Fruit fly (Drosophila melanogaster) whole organism, embryonic: ENCODE measurements around the gene MtnD.

ENCODE experiments used
- Atf6 ChIP-seq: fragments of 200-800 bp; sonication (Bioruptor generic); IDR thresholded peaks from 2 replicates; pipeline ENCODE4 v1.3.6; 2022; ENCODE audit warnings: missing biosample characterization, missing genetic modification characterization
- B-H2 ChIP-seq: fragments of 200-800 bp; sonication (Bioruptor generic); optimal IDR thresholded peaks from 2 replicates; lab custom pipeline; 2018; ENCODE audit warnings: missing biosample characterization, mild to moderate bottlenecking, missing genetic modification characterization
- Bgb ChIP-seq: fragments of 200-800 bp; sonication (Bioruptor generic); IDR thresholded peaks from 2 replicates; pipeline ENCODE4 v1.3.6; 2022; ENCODE audit warnings: missing biosample characterization, missing genetic modification characterization; ENCODE audit not compliant: partially characterized antibody
- Blimp-1 ChIP-seq: fragments of 200-800 bp; sonication (Bioruptor generic); optimal IDR thresholded peaks from 3 replicates; lab custom pipeline; 2018; ENCODE audit warnings: missing biosample characterization, missing genetic modification characterization, mild to moderate bottlenecking, moderate library complexity, missing genetic modification reagents
- CG10209 ChIP-seq: fragments of 200-800 bp; sonication (Bioruptor generic); optimal IDR thresholded peaks from 3 replicates; lab custom pipeline; 2017; ENCODE audit warnings: missing biosample characterization, mild to moderate bottlenecking, missing genetic modification characterization, missing genetic modification reagents
- CG12104 ChIP-seq: fragments of 200-800 bp; sonication (Bioruptor generic); optimal IDR thresholded peaks from 3 replicates; lab custom pipeline; 2016; ENCODE audit warnings: missing biosample characterization, missing genetic modification characterization
- CG14667 ChIP-seq: fragments of 200-800 bp; sonication (Bioruptor generic); IDR thresholded peaks from 2 replicates; pipeline ENCODE4 v1.3.6; 2022; ENCODE audit warnings: missing biosample characterization, missing genetic modification characterization
- CG16863 ChIP-seq: fragments of 200-800 bp; sonication (Bioruptor generic); optimal IDR thresholded peaks from 3 replicates; lab custom pipeline; 2016; ENCODE audit warnings: missing biosample characterization, missing genetic modification characterization
- CG2116 ChIP-seq: fragments of 200-800 bp; sonication (Bioruptor generic); optimal IDR thresholded peaks from 3 replicates; lab custom pipeline; 2018; ENCODE audit warnings: missing biosample characterization, mild to moderate bottlenecking, missing genetic modification characterization
- CG31388 ChIP-seq: fragments of 200-800 bp; sonication (Bioruptor generic); optimal IDR thresholded peaks from 2 replicates; lab custom pipeline; 2016; ENCODE audit warnings: missing biosample characterization, missing genetic modification characterization
- CG34422 ChIP-seq: fragments of 200-800 bp; sonication (Bioruptor generic); IDR thresholded peaks from 3 replicates; pipeline ENCODE4 v1.3.6; 2022; ENCODE audit warnings: missing biosample characterization, missing genetic modification characterization
- CG4282 ChIP-seq: fragments of 200-800 bp; sonication (Bioruptor generic); optimal IDR thresholded peaks from 2 replicates; lab custom pipeline; 2016; ENCODE audit warnings: missing biosample characterization, missing genetic modification characterization
- CG4730 ChIP-seq: fragments of 200-800 bp; sonication (Bioruptor generic); IDR thresholded peaks from 2 replicates; pipeline ENCODE4 v1.3.6; 2022; ENCODE audit warnings: missing biosample characterization, missing genetic modification characterization
- CG5245 ChIP-seq: fragments of 200-800 bp; sonication (Bioruptor generic); optimal IDR thresholded peaks from 3 replicates; lab custom pipeline; 2016; ENCODE audit warnings: missing biosample characterization, missing genetic modification characterization
- CG7786 ChIP-seq: fragments of 200-800 bp; sonication (Bioruptor generic); optimal IDR thresholded peaks from 2 replicates; lab custom pipeline; 2016; ENCODE audit warnings: missing biosample characterization, missing genetic modification characterization
- CG9817 ChIP-seq: fragments of 200-800 bp; sonication (Bioruptor generic); optimal IDR thresholded peaks from 2 replicates; lab custom pipeline; 2018; ENCODE audit warnings: missing biosample characterization, mild to moderate bottlenecking, missing genetic modification characterization, moderate library complexity
- Deaf1 ChIP-seq: fragments of 200-800 bp; optimal IDR thresholded peaks from 3 replicates; lab custom pipeline; 2019; ENCODE audit warnings: missing biosample characterization, mild to moderate bottlenecking, missing genetic modification characterization, moderate library complexity
- Dip2 ChIP-seq: fragments of 200-800 bp; sonication (Bioruptor generic); IDR thresholded peaks from 2 replicates; pipeline ENCODE4 v1.3.6; 2022; ENCODE audit warnings: missing biosample characterization, missing genetic modification characterization
- E2f2 ChIP-seq: fragments of 200-800 bp; sonication (Bioruptor generic); IDR thresholded peaks from 2 replicates; pipeline ENCODE4 v1.3.6; 2022; ENCODE audit warnings: missing biosample characterization, missing genetic modification characterization
- GATAe ChIP-seq: fragments of 200-800 bp; sonication (Bioruptor generic); conservative IDR thresholded peaks from 2 replicates; pipeline ENCODE4 v1.3.6; 2022; ENCODE audit warnings: missing biosample characterization, missing genetic modification characterization
- Hand ChIP-seq: fragments of 200-800 bp; sonication (Bioruptor generic); optimal IDR thresholded peaks from 2 replicates; lab custom pipeline; 2017; ENCODE audit warnings: mild to moderate bottlenecking, missing biosample characterization, missing genetic modification reagents, missing genetic modification characterization
- Hmr ChIP-seq: fragments of 200-800 bp; sonication (Bioruptor generic); optimal IDR thresholded peaks from 3 replicates; lab custom pipeline; 2017; ENCODE audit warnings: mild to moderate bottlenecking, missing biosample characterization, missing genetic modification reagents, missing genetic modification characterization
- Kr ChIP-seq: fragments of 200-800 bp; sonication (Bioruptor generic); optimal IDR thresholded peaks from 2 replicates; lab custom pipeline; 2017; ENCODE audit warnings: missing biosample characterization, mild to moderate bottlenecking, missing genetic modification characterization
- NC2α ChIP-seq: fragments of 200-800 bp; sonication (Bioruptor generic); optimal IDR thresholded peaks from 2 replicates; lab custom pipeline; 2016; ENCODE audit warnings: missing biosample characterization, missing genetic modification characterization
- Nf-YA ChIP-seq: fragments of 200-800 bp; sonication (Bioruptor generic); IDR thresholded peaks from 2 replicates; pipeline ENCODE4 v1.3.6; 2022; ENCODE audit warnings: missing biosample characterization, missing genetic modification characterization
- NfI ChIP-seq: fragments of 200-800 bp; sonication (Bioruptor generic); optimal IDR thresholded peaks from 3 replicates; lab custom pipeline; 2018; ENCODE audit warnings: missing biosample characterization, mild to moderate bottlenecking, missing genetic modification characterization, moderate library complexity
- Opbp ChIP-seq: fragments of 200-800 bp; sonication (Bioruptor generic); IDR thresholded peaks from 3 replicates; pipeline ENCODE4 v1.3.6; 2022; ENCODE audit warnings: missing biosample characterization, missing genetic modification characterization; ENCODE audit not compliant: partially characterized antibody
- Side ChIP-seq: fragments of 200-800 bp; sonication (Bioruptor generic); optimal IDR thresholded peaks from 2 replicates; lab custom pipeline; 2016; ENCODE audit warnings: missing biosample characterization, missing genetic modification characterization
- Sry-δ ChIP-seq: fragments of 200-800 bp; sonication (Bioruptor generic); optimal IDR thresholded peaks from 2 replicates; lab custom pipeline; 2016; ENCODE audit warnings: missing biosample characterization, missing genetic modification characterization
- ap ChIP-seq: fragments of 200-800 bp; sonication (Bioruptor generic); IDR thresholded peaks from 2 replicates; pipeline ENCODE4 v1.3.6; 2022; ENCODE audit warnings: missing biosample characterization, missing genetic modification characterization
- ato ChIP-seq: fragments of 200-800 bp; sonication (Bioruptor generic); IDR thresholded peaks from 2 replicates; pipeline ENCODE4 v1.3.6; 2022; ENCODE audit warnings: missing biosample characterization, missing genetic modification characterization; ENCODE audit not compliant: partially characterized antibody
- chif ChIP-seq, 2 experiments: fragments of 200-800 bp; sonication (Bioruptor generic); optimal IDR thresholded peaks; 3 replicates each; lab custom pipeline; 2016; ENCODE audit warnings: missing biosample characterization in 2 of 2, missing genetic modification characterization in 2 of 2
- chn ChIP-seq: fragments of 200-800 bp; sonication (Bioruptor generic); optimal IDR thresholded peaks from 2 replicates; lab custom pipeline; 2016; ENCODE audit warnings: missing biosample characterization, missing genetic modification characterization
- ci ChIP-seq: fragments of 200-800 bp; sonication (Bioruptor generic); IDR thresholded peaks from 3 replicates; pipeline ENCODE4 v1.3.6; 2022; ENCODE audit warnings: missing biosample characterization, missing genetic modification characterization
- croc ChIP-seq: fragments of 200-800 bp; sonication (Bioruptor generic); conservative IDR thresholded peaks from 3 replicates; pipeline ENCODE4 v1.3.6; 2022; ENCODE audit warnings: missing biosample characterization, missing genetic modification characterization
- danr ChIP-seq: fragments of 200-800 bp; sonication (Bioruptor generic); IDR thresholded peaks from 2 replicates; pipeline ENCODE4 v1.3.6; 2022; ENCODE audit warnings: missing biosample characterization, missing genetic modification characterization
- gcm2 ChIP-seq: fragments of 200-800 bp; sonication (Bioruptor generic); optimal IDR thresholded peaks from 2 replicates; lab custom pipeline; 2016; ENCODE audit warnings: missing biosample characterization, missing genetic modification characterization
- ind ChIP-seq: fragments of 200-800 bp; sonication (Bioruptor generic); optimal IDR thresholded peaks from 3 replicates; lab custom pipeline; 2016; ENCODE audit warnings: missing biosample characterization, missing genetic modification characterization
- insv ChIP-seq, 2 experiments: fragments of 200-800 bp; sonication (Bioruptor generic); optimal IDR thresholded peaks; 3 replicates each; lab custom pipeline; 2016 to 2018; ENCODE audit warnings: missing biosample characterization in 2 of 2, missing genetic modification characterization in 2 of 2
- lab ChIP-seq: fragments of 200-800 bp; sonication (Bioruptor generic); optimal IDR thresholded peaks from 3 replicates; lab custom pipeline; 2017; ENCODE audit warnings: missing biosample characterization, missing genetic modification characterization, mild to moderate bottlenecking, moderate library complexity, missing genetic modification reagents
- lmd ChIP-seq: fragments of 200-800 bp; sonication (Bioruptor generic); IDR thresholded peaks from 2 replicates; pipeline ENCODE4 v1.3.6; 2022; ENCODE audit warnings: missing biosample characterization, missing genetic modification characterization
- nau ChIP-seq: fragments of 200-800 bp; sonication (Bioruptor generic); optimal IDR thresholded peaks from 3 replicates; lab custom pipeline; 2017; ENCODE audit warnings: missing biosample characterization, mild to moderate bottlenecking, missing genetic modification characterization, missing genetic modification reagents
- phol ChIP-seq: fragments of 200-800 bp; sonication (Bioruptor generic); optimal IDR thresholded peaks from 3 replicates; lab custom pipeline; 2018; ENCODE audit warnings: missing biosample characterization, mild to moderate bottlenecking, missing genetic modification characterization, moderate library complexity
- row ChIP-seq: fragments of 200-800 bp; sonication (Bioruptor generic); IDR thresholded peaks from 3 replicates; pipeline ENCODE4 v1.3.6; 2022; ENCODE audit warnings: missing biosample characterization, missing genetic modification characterization
- slp2 ChIP-seq: fragments of 200-800 bp; sonication (Bioruptor generic); optimal IDR thresholded peaks from 2 replicates; lab custom pipeline; 2016; ENCODE audit warnings: missing biosample characterization, missing genetic modification characterization
- toy ChIP-seq: fragments of 200-800 bp; sonication (Bioruptor generic); IDR thresholded peaks from 2 replicates; pipeline ENCODE4 v1.3.6; 2022; ENCODE audit warnings: missing biosample characterization, missing genetic modification characterization
- trem ChIP-seq: fragments of 200-800 bp; optimal IDR thresholded peaks from 3 replicates; lab custom pipeline; 2019; ENCODE audit warnings: missing biosample characterization, mild to moderate bottlenecking, missing genetic modification characterization, moderate library complexity
- tup ChIP-seq: fragments of 200-800 bp; sonication (Bioruptor generic); optimal IDR thresholded peaks from 2 replicates; lab custom pipeline; 2016; ENCODE audit warnings: missing biosample characterization, mild to moderate bottlenecking, missing genetic modification characterization, moderate library complexity
- wdn ChIP-seq: fragments of 200-800 bp; sonication (Bioruptor generic); IDR thresholded peaks from 2 replicates; pipeline ENCODE4 v1.3.6; 2022; ENCODE audit warnings: missing biosample characterization, missing genetic modification characterization
- zfh2 ChIP-seq: fragments of 200-800 bp; sonication (Bioruptor generic); optimal IDR thresholded peaks from 2 replicates; lab custom pipeline; 2016; ENCODE audit warnings: missing biosample characterization, missing genetic modification characterization

MtnD gene

dm6 chr3R:20549017-20549854, 14.5 kb downstream of the MtnD start (continued):
- no peak for TF ChIP-seq CG31388 (GFP tag; lab: Kevin White, UChicago)
- no peak for TF ChIP-seq CG5245 (GFP tag; lab: Kevin White, UChicago)
- peak; percentile 34 for TF ChIP-seq B-H2
- no peak for TF ChIP-seq CG10209
- no peak for TF ChIP-seq insv (GFP tag; optimal IDR thresholded peaks at IDR 0.05; lab: Kevin White, UChicago)
- TF ChIP-seq Blimp-1 (GFP tag; lab: Kevin White, UChicago) = no peak
- TF ChIP-seq Nf-YA (GFP tag; lab: Robert Waterston, UW) = 0 out of 2 replicates have a peak, but pooled peaks have one; percentile 8
- no peak for TF ChIP-seq Kr (GFP tag; lab: Kevin White, UChicago)
- no peak for TF ChIP-seq Atf6 (GFP tag; lab: Robert Waterston, UW)
- TF ChIP-seq lab (GFP tag; lab: Kevin White, UChicago) = peak; percentile 64
- TF ChIP-seq CG7786 (GFP tag; lab: Kevin White, UChicago) = no peak
- TF ChIP-seq CG4282 (GFP tag; lab: Kevin White, UChicago) = no peak
- no peak for TF ChIP-seq Hmr (GFP tag; lab: Kevin White, UChicago)
- no peak for TF ChIP-seq phol (tag; lab: Kevin White, UChicago)
- no peak for TF ChIP-seq CG34422
- TF ChIP-seq CG16863 = no peak
- TF ChIP-seq Hand = no peak
- TF ChIP-seq trem (tag; lab: Kevin White, UChicago) = no peak
- TF ChIP-seq GATAe = no peak
- no peak for TF ChIP-seq Side (GFP tag; lab: Kevin White, UChicago)
- TF ChIP-seq Sry-δ (GFP tag; lab: Kevin White, UChicago) = no peak
- TF ChIP-seq E2f2 (GFP tag; lab: Robert Waterston, UW) = no peak
- TF ChIP-seq zfh2 = no peak
- TF ChIP-seq CG12104 (GFP tag; lab: Kevin White, UChicago) = no peak
- TF ChIP-seq ci (GFP tag; lab: Robert Waterston, UW) = 0 out of 3 replicates have a peak, but pooled peaks have one; percentile 10
- no peak for TF ChIP-seq croc (GFP tag; lab: Robert Waterston, UW)
- no peak for TF ChIP-seq chn (GFP tag; lab: Kevin White, UChicago)
- TF ChIP-seq danr (GFP tag; lab: Robert Waterston, UW) = no peak
- TF ChIP-seq ind (GFP tag; lab: Kevin White, UChicago) = peak; percentile 26
- TF ChIP-seq CG2116 = no peak
- TF ChIP-seq NfI (GFP tag; lab: Kevin White, UChicago) = no peak
- no peak for TF ChIP-seq CG4730 (GFP tag; lab: Robert Waterston, UW)
- no peak for TF ChIP-seq wdn (GFP tag; lab: Robert Waterston, UW)
- peak; percentile 66 for TF ChIP-seq row (GFP tag; lab: Robert Waterston, UW)
- no peak for TF ChIP-seq Opbp
- no peak for TF ChIP-seq Dip2 (GFP tag; lab: Robert Waterston, UW)
- no peak for TF ChIP-seq Deaf1 (tag; lab: Kevin White, UChicago)
- TF ChIP-seq gcm2 (GFP tag; lab: Kevin White, UChicago) = no peak
- TF ChIP-seq lmd (GFP tag; lab: Robert Waterston, UW) = no peak; the same call in 1 of the 2 replicates
- TF ChIP-seq slp2 = no peak
- no peak for TF ChIP-seq nau (GFP tag; lab: Kevin White, UChicago)
- no peak for TF ChIP-seq CG9817 (tag; lab: Kevin White, UChicago)
- TF ChIP-seq toy = no peak
- TF ChIP-seq Bgb (GFP tag; lab: Robert Waterston, UW) = no peak
- no peak for TF ChIP-seq ap (GFP tag; lab: Robert Waterston, UW)
- no peak for TF ChIP-seq ato (GFP tag; lab: Robert Waterston, UW)
- no peak for TF ChIP-seq CG14667 (GFP tag; lab: Robert Waterston, UW)
- no peak for TF ChIP-seq tup (GFP tag; lab: Kevin White, UChicago)
- TF ChIP-seq chif (GFP tag; optimal IDR thresholded peaks at IDR 0.05; lab: Kevin White, UChicago) = no peak
- TF ChIP-seq NC2α = no peak
